Worm (Caenorhabditis elegans) whole organism, L1 larva: Measurements from ENCODE around the gene dhs-13.
A peak's percentile ranks its signal among the peaks of the same experiment; 100 is the strongest.

Experiments
- C16A3.4 ChIP-seq: fragments of 150-350 bp; optimal IDR thresholded peaks from 2 replicates; lab custom pipeline; 2014; ENCODE audit warnings: missing biosample characterization, missing genetic modification characterization
- C34B4.2 ChIP-seq: sonication (generic microtip); optimal IDR thresholded peaks from 2 replicates; lab custom pipeline; 2017; ENCODE audit warnings: mild to moderate bottlenecking, missing genetic modification characterization, missing compliant biosample characterization
- Y116A8C.19 ChIP-seq: sonication (generic microtip); optimal IDR thresholded peaks from 2 replicates; lab custom pipeline; 2016; ENCODE audit warnings: missing compliant biosample characterization, missing genetic modification characterization, borderline replicate concordance
- aly-2 ChIP-seq: fragments of 150-350 bp; optimal IDR thresholded peaks from 2 replicates; lab custom pipeline; 2014; ENCODE audit warnings: missing biosample characterization, missing genetic modification characterization
- blmp-1 ChIP-seq: fragments of 150-350 bp; optimal IDR thresholded peaks from 2 replicates; lab custom pipeline; 2014; ENCODE audit warnings: missing biosample characterization, missing genetic modification characterization
- ceh-8 ChIP-seq: fragments of 200-800 bp; sonication (Bioruptor generic); optimal IDR thresholded peaks from 2 replicates; lab custom pipeline; 2018; ENCODE audit warnings: mild to moderate bottlenecking, missing genetic modification characterization, moderate library complexity, missing compliant biosample characterization
- ceh-82 ChIP-seq, 3 experiments: fragments of 150-350 bp in 1 of 3; sonication (generic microtip) in 2 of 3; optimal IDR thresholded peaks; 2 replicates each; lab custom pipeline; 2014 to 2017; ENCODE audit warnings: missing biosample characterization in 3 of 3, missing genetic modification characterization in 3 of 3
- ceh-88 ChIP-seq: fragments of 200-800 bp; sonication (Bioruptor generic); IDR thresholded peaks from 2 replicates; pipeline ENCODE4 v1.3.6; 2022; ENCODE audit warnings: missing genetic modification characterization, missing compliant biosample characterization
- ceh-90 ChIP-seq: sonication (generic microtip); optimal IDR thresholded peaks from 2 replicates; lab custom pipeline; 2016; ENCODE audit warnings: missing genetic modification characterization, missing compliant biosample characterization
- ces-1 ChIP-seq: fragments of 150-350 bp; optimal IDR thresholded peaks from 2 replicates; lab custom pipeline; 2014; ENCODE audit warnings: missing biosample characterization, missing genetic modification reagents, missing genetic modification characterization
- dsc-1 ChIP-seq: sonication (generic microtip); optimal IDR thresholded peaks from 2 replicates; lab custom pipeline; 2016; ENCODE audit warnings: mild to moderate bottlenecking, missing genetic modification characterization, missing compliant biosample characterization
- efl-1 ChIP-seq, 4 experiments: fragments of 150-350 bp; optimal IDR thresholded peaks in 3 of 4; peaks in 1 of 4; 1 replicate in 1 of 4; 2 replicates in 3 of 4; lab custom pipeline; 2014; ENCODE audit warnings: missing biosample characterization in 2 of 4, missing genetic modification characterization in 2 of 4, missing genetic modification reagents in 2 of 4
- efl-3 ChIP-seq: fragments of 200-800 bp; sonication (Bioruptor generic); optimal IDR thresholded peaks from 2 replicates; lab custom pipeline; 2018; ENCODE audit warnings: mild to moderate bottlenecking, missing genetic modification characterization, missing compliant biosample characterization
- egl-27 ChIP-seq, 2 experiments: fragments of 150-350 bp in 1 of 2; sonication (generic microtip); optimal IDR thresholded peaks; 3 replicates each; lab custom pipeline; 2017 to 2018; ENCODE audit warnings: missing biosample characterization in 2 of 2, missing genetic modification characterization in 2 of 2, missing genetic modification reagents in 2 of 2
- elt-3 ChIP-seq, 6 experiments: fragments of 150-350 bp in 1 of 6; sonication (generic microtip); optimal IDR thresholded peaks; 2 replicates each; lab custom pipeline; 2017 to 2018; ENCODE audit warnings: missing biosample characterization in 6 of 6, missing genetic modification characterization in 6 of 6, inconsistent platforms in 1 of 6
- ets-5 ChIP-seq: fragments of 200-800 bp; sonication (Bioruptor generic); IDR thresholded peaks from 2 replicates; pipeline ENCODE4 v1.3.6; 2022; ENCODE audit warnings: missing genetic modification characterization, missing compliant biosample characterization
- fkh-4 ChIP-seq: sonication (generic microtip); optimal IDR thresholded peaks from 2 replicates; lab custom pipeline; 2016; ENCODE audit warnings: missing compliant biosample characterization, missing genetic modification characterization, borderline replicate concordance
- fkh-8 ChIP-seq: sonication (generic microtip); optimal IDR thresholded peaks from 2 replicates; lab custom pipeline; 2016; ENCODE audit warnings: mild to moderate bottlenecking, missing genetic modification characterization, missing compliant biosample characterization
- grh-1 ChIP-seq: fragments of 200-800 bp; sonication (Bioruptor generic); IDR thresholded peaks from 2 replicates; pipeline ENCODE4 v1.3.6; 2022; ENCODE audit warnings: missing genetic modification reagents, missing genetic modification characterization, missing compliant biosample characterization
- hlh-17 ChIP-seq: fragments of 200-800 bp; sonication (Bioruptor generic); optimal IDR thresholded peaks from 2 replicates; lab custom pipeline; 2018; ENCODE audit warnings: missing genetic modification characterization, mild to moderate bottlenecking, missing compliant biosample characterization, moderate library complexity, borderline replicate concordance
- lin-13 ChIP-seq: fragments of 150-350 bp; optimal IDR thresholded peaks from 2 replicates; lab custom pipeline; 2014; ENCODE audit warnings: missing biosample characterization, missing genetic modification reagents, missing genetic modification characterization
- lin-15B ChIP-seq: fragments of 150-350 bp; sonication (generic microtip); optimal IDR thresholded peaks from 3 replicates; lab custom pipeline; 2014; ENCODE audit warnings: missing biosample characterization, missing genetic modification characterization
- lin-35 ChIP-seq, 2 experiments: fragments of 150-350 bp; optimal IDR thresholded peaks; 2 replicates each; lab custom pipeline; 2014; ENCODE audit warnings: missing biosample characterization in 2 of 2, missing genetic modification characterization in 2 of 2, missing genetic modification reagents in 2 of 2
- lir-3 ChIP-seq: sonication (generic microtip); optimal IDR thresholded peaks from 2 replicates; lab custom pipeline; 2016; ENCODE audit warnings: mild to moderate bottlenecking, missing genetic modification characterization, moderate library complexity, missing compliant biosample characterization; ENCODE audit not compliant: poor library complexity
- lsy-2 ChIP-seq, 2 experiments: fragments of 150-350 bp; optimal IDR thresholded peaks; 2 replicates each; lab custom pipeline; 2014; ENCODE audit warnings: missing biosample characterization in 2 of 2, missing genetic modification characterization in 2 of 2
- mdl-1 ChIP-seq, 2 experiments: fragments of 150-350 bp; optimal IDR thresholded peaks; 2 replicates each; lab custom pipeline; 2014 to 2017; ENCODE audit warnings: missing biosample characterization in 2 of 2, missing genetic modification characterization in 2 of 2, inconsistent platforms in 1 of 2
- mef-2 ChIP-seq: fragments of 150-350 bp; optimal IDR thresholded peaks from 2 replicates; lab custom pipeline; 2014; ENCODE audit warnings: missing biosample characterization, missing genetic modification characterization
- nhr-11 ChIP-seq: fragments of 150-350 bp; optimal IDR thresholded peaks from 2 replicates; lab custom pipeline; 2014; ENCODE audit warnings: missing biosample characterization, missing genetic modification characterization
- nhr-12 ChIP-seq: sonication (generic microtip); optimal IDR thresholded peaks from 2 replicates; lab custom pipeline; 2017; ENCODE audit warnings: missing biosample characterization, missing genetic modification characterization
- nhr-19 ChIP-seq: fragments of 200-800 bp; sonication (Bioruptor generic); conservative IDR thresholded peaks from 2 replicates; pipeline ENCODE4 v1.3.6; 2022; ENCODE audit warnings: missing genetic modification characterization, missing compliant biosample characterization
- nhr-20 ChIP-seq: sonication (generic microtip); optimal IDR thresholded peaks from 2 replicates; lab custom pipeline; 2016; ENCODE audit warnings: mild to moderate bottlenecking, missing genetic modification characterization, missing compliant biosample characterization
- nhr-47 ChIP-seq: sonication (generic microtip); optimal IDR thresholded peaks from 2 replicates; lab custom pipeline; 2016; ENCODE audit warnings: mild to moderate bottlenecking, missing genetic modification characterization, moderate library complexity, missing compliant biosample characterization
- pag-3 ChIP-seq: sonication (generic microtip); optimal IDR thresholded peaks from 2 replicates; lab custom pipeline; 2017; ENCODE audit warnings: missing genetic modification characterization, mild to moderate bottlenecking, missing compliant biosample characterization, antibody characterized with exemption, borderline replicate concordance; ENCODE audit not compliant: insufficient read depth
- pqm-1 ChIP-seq: sonication (generic microtip); optimal IDR thresholded peaks from 3 replicates; lab custom pipeline; 2017; ENCODE audit warnings: missing biosample characterization, missing genetic modification characterization
- rnt-1 ChIP-seq: sonication (generic microtip); optimal IDR thresholded peaks from 2 replicates; lab custom pipeline; 2016; ENCODE audit warnings: mild to moderate bottlenecking, missing genetic modification characterization, moderate library complexity, missing compliant biosample characterization
- skn-1 ChIP-seq: fragments of 150-350 bp; optimal IDR thresholded peaks from 2 replicates; lab custom pipeline; 2014; ENCODE audit warnings: missing biosample characterization, missing genetic modification characterization
- sptf-1 ChIP-seq: fragments of 150-350 bp; optimal IDR thresholded peaks from 2 replicates; lab custom pipeline; 2014; ENCODE audit warnings: missing biosample characterization, missing genetic modification characterization
- sup-37 ChIP-seq: fragments of 200-800 bp; sonication (Bioruptor generic); optimal IDR thresholded peaks from 2 replicates; lab custom pipeline; 2018; ENCODE audit warnings: mild to moderate bottlenecking, missing genetic modification characterization, missing compliant biosample characterization
- tbx-2 ChIP-seq: sonication (generic microtip); optimal IDR thresholded peaks from 2 replicates; lab custom pipeline; 2016; ENCODE audit warnings: missing genetic modification characterization, missing compliant biosample characterization
- unc-62 ChIP-seq: fragments of 150-350 bp; optimal IDR thresholded peaks from 2 replicates; lab custom pipeline; 2014; ENCODE audit warnings: missing biosample characterization, missing genetic modification reagents, missing genetic modification characterization
- unc-98 ChIP-seq: fragments of 200-800 bp; sonication (Bioruptor generic); IDR thresholded peaks from 2 replicates; pipeline ENCODE4 v1.3.6; 2022; ENCODE audit warnings: missing genetic modification characterization, missing compliant biosample characterization
- vab-15 ChIP-seq: sonication (generic microtip); optimal IDR thresholded peaks from 2 replicates; lab custom pipeline; 2017; ENCODE audit warnings: missing genotype, mild to moderate bottlenecking, missing genetic modification characterization, missing compliant biosample characterization
- zag-1 ChIP-seq: fragments of 150-350 bp; optimal IDR thresholded peaks from 2 replicates; lab custom pipeline; 2014; ENCODE audit warnings: missing biosample characterization, missing genetic modification characterization
- ztf-11 ChIP-seq, 2 experiments: sonication (generic microtip); optimal IDR thresholded peaks; 2 replicates each; lab custom pipeline; 2016 to 2017; ENCODE audit warnings: missing genetic modification characterization in 2 of 2, missing biosample characterization in 1 of 2, missing compliant biosample characterization in 1 of 2

Gene dhs-13

ce11 chrV:1752496-1752895 is 19.0 kb downstream of the dhs-13 start, which contains the start of gene ZK697.1:
TSS of gene ZK697.1 (plus strand) at chrV:1752796.
- TF ChIP-seq hlh-17 (GFP tag; lab: Kevin White, UChicago), result no peak
- TF ChIP-seq elt-3 (tag; optimal IDR thresholded peaks at IDR 0.05; lab: Kevin White, UChicago), result no peak
- no peak for TF ChIP-seq ets-5 (GFP tag; lab: Robert Waterston, UW)
- no peak for TF ChIP-seq lin-15B
- TF ChIP-seq nhr-19, result no peak
- no peak for TF ChIP-seq unc-62 (GFP tag; lab: Kevin White, UChicago)
- TF ChIP-seq skn-1, result no peak
- no peak for TF ChIP-seq ces-1

ce11 chrV:1751449-1751848 is 20.1 kb downstream of the dhs-13 start, which contains the start of gene srh-199:
TSS of gene srh-199 (minus strand) at chrV:1751549.
- TF ChIP-seq egl-27 (tag; optimal IDR thresholded peaks at IDR 0.05; lab: Kevin White, UChicago) (no peak), vab-15 (tag; lab: Kevin White, UChicago) (no peak), C34B4.2 (no peak), rnt-1 (no peak), ceh-8 (GFP tag; lab: Kevin White, UChicago) (no peak), mef-2 (tag; lab: Kevin White, UChicago) (no peak), Y116A8C.19 (tag; lab: Kevin White, UChicago) (no peak), ztf-11 (tag; optimal IDR thresholded peaks at IDR 0.05; lab: Kevin White, UChicago) (no peak), nhr-12 (tag; lab: Kevin White, UChicago) (no peak), pqm-1 (tag; lab: Kevin White, UChicago) (no peak), dsc-1 (tag; lab: Kevin White, UChicago) (no peak), efl-1 (optimal IDR thresholded peaks at IDR 0.05; lab: Kevin White, UChicago) (no peak), efl-1 (GFP tag; optimal IDR thresholded peaks at IDR 0.05 in 1 of 2; lab: Kevin White, UChicago) (no peak), elt-3 (tag; optimal IDR thresholded peaks at IDR 0.05; lab: Kevin White, UChicago) (no peak), hlh-17 (GFP tag; lab: Kevin White, UChicago) (no peak), pag-3 (tag; lab: Kevin White, UChicago) (no peak), fkh-8 (tag; lab: Kevin White, UChicago) (no peak), sup-37 (no peak), unc-98 (GFP tag; lab: Robert Waterston, UW) (no peak)

ce11 chrV:1749053-1749452 is 22.5 kb downstream of the dhs-13 start, which contains the start of gene ZK697.8:
TSS of gene ZK697.8 (minus strand) at chrV:1749153.
- no peak for TF ChIP-seq egl-27 (tag; optimal IDR thresholded peaks at IDR 0.05; lab: Kevin White, UChicago)
- TF ChIP-seq lsy-2 (tag; optimal IDR thresholded peaks at IDR 0.05; lab: Kevin White, UChicago), result no peak
- TF ChIP-seq lir-3, result no peak
- no peak for TF ChIP-seq tbx-2 (tag; lab: Kevin White, UChicago)
- TF ChIP-seq, all 84 proteins: peak for 0

- TF ChIP-seq lin-35 (GFP tag; optimal IDR thresholded peaks at IDR 0.05; lab: Kevin White, UChicago) (peak; percentile 44 to 80), ceh-90 (tag; lab: Kevin White, UChicago) (no peak), ces-1 (no peak), efl-3 (GFP tag; lab: Kevin White, UChicago) (no peak), mef-2 (tag; lab: Kevin White, UChicago) (no peak), blmp-1 (tag; lab: Kevin White, UChicago) (peak; percentile 92), nhr-11 (tag; lab: Kevin White, UChicago) (peak; percentile 35), zag-1 (no peak), mdl-1 (tag; optimal IDR thresholded peaks at IDR 0.05; lab: Kevin White, UChicago) (peak in 1 of 2 experiments; percentile 71), hlh-17 (GFP tag; lab: Kevin White, UChicago) (no peak), aly-2 (tag; lab: Kevin White, UChicago) (no peak), lin-13 (GFP tag; lab: Kevin White, UChicago) (no peak), ceh-82 (tag; optimal IDR thresholded peaks at IDR 0.05; lab: Kevin White, UChicago) (peak; percentile 2 to 34 (median 13)), C16A3.4 (peak; percentile 43), unc-62 (GFP tag; lab: Kevin White, UChicago) (no peak), fkh-8 (tag; lab: Kevin White, UChicago) (peak; percentile 50), fkh-4 (tag; lab: Kevin White, UChicago) (no peak), nhr-20 (tag; lab: Kevin White, UChicago) (peak; percentile 84), vab-15 (tag; lab: Kevin White, UChicago) (no peak), ceh-88 (GFP tag; lab: Robert Waterston, UW) (no peak), nhr-47 (tag; lab: Kevin White, UChicago) (peak; percentile 62), grh-1 (GFP tag; lab: Robert Waterston, UW) (no peak), lin-15B (no peak), sptf-1 (tag; lab: Kevin White, UChicago) (no peak)
Observed at ce11 chrV:1743205-1743870, 28.2 kb downstream of the dhs-13 start, which contains the start of gene nhr-256. TSS of gene nhr-256 (plus strand) at chrV:1743771.
